Worm (Caenorhabditis elegans): Measurements from ENCODE around the gene D1005.4.
A peak's percentile ranks its signal among the peaks of the same experiment; 100 is the strongest.

D1005.4 gene

DNA sequence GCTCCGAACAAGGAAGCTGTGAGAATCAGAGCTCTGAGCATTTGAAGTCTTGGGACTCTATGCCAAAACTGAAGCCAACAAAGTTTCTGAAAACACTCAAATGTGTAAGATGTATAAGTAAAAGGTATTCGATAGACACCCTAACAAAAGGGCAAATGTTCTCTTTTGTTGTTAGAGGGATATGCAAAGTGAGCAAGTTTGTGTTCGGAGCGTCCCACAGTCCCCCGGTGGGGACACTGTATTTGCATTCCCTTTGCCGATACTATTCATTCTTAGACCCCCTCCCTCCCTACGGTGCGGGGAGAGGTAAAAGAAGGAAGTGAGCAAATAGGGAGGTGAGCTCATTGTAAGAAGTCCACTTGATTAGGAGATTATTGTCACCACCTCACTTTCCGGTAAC lies 12.0 kb upstream of the D1005.4 start, which contains the start of gene F09E10.6:
TSS of gene F09E10.6 (minus strand) at position 101 of the 400 bp plus-strand sequence.
- no peak for TF ChIP-seq blmp-1 (tag; optimal IDR thresholded peaks at IDR 0.05; ENCODE audit: insufficient read depth)
- TF ChIP-seq dmd-4 (tag; optimal IDR thresholded peaks at IDR 0.05): no peak
- TF ChIP-seq nhr-237 (tag; optimal IDR thresholded peaks at IDR 0.05): no peak
- TF ChIP-seq mdl-1 (tag; optimal IDR thresholded peaks at IDR 0.05): no peak
- TF ChIP-seq peb-1 (tag; optimal IDR thresholded peaks at IDR 0.05): no peak
- no peak for TF ChIP-seq nhr-129 (tag; optimal IDR thresholded peaks at IDR 0.05)
- no peak for TF ChIP-seq ztf-4 (tag; optimal IDR thresholded peaks at IDR 0.05)
- no peak for TF ChIP-seq sma-9 (GFP tag; optimal IDR thresholded peaks at IDR 0.05)
- no peak for TF ChIP-seq sma-9 (tag; optimal IDR thresholded peaks at IDR 0.05)
- no peak for TF ChIP-seq ama-1 (optimal IDR thresholded peaks at IDR 0.05)
- no peak for TF ChIP-seq sma-3 (GFP tag; optimal IDR thresholded peaks at IDR 0.05)
- TF ChIP-seq nhr-21 (tag; optimal IDR thresholded peaks at IDR 0.05): no peak

DNA sequence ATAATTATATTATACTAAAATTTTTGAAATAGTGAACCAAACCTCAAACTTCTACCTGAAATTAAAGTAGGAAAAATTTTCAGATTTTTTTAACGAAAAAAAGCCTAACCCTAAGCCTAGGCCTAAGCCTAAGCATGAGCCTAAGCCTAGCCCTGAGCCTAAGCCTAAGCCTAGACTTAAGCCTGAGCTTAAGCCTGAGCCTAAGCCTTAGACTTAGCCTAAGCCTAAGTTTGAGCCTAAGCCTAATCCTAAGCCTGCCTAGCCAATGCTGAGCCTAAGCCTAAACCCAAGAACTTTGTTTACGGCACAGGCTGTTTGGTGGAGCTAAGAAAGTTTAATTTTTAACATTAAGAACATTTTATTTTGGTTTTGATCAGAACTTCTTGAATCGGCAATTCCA lies 10.4 kb upstream of the D1005.4 start:
- TF ChIP-seq unc-62 (GFP tag; optimal IDR thresholded peaks at IDR 0.05) (no peak), R02D3.7 (tag; optimal IDR thresholded peaks at IDR 0.05) (no peak), ceh-82 (tag; optimal IDR thresholded peaks at IDR 0.05) (no peak), sma-9 (GFP tag; optimal IDR thresholded peaks at IDR 0.05) (no peak), sma-9 (tag; optimal IDR thresholded peaks at IDR 0.05) (no peak)

ce11 chrX:1494256-1494655 lies 8.6 kb upstream of the D1005.4 start, which contains the start of gene F09E10.5:
TSS of gene F09E10.5 (minus strand) at chrX:1494356.
- no peak for TF ChIP-seq ama-1 (optimal IDR thresholded peaks at IDR 0.05)
- TF ChIP-seq ZK546.5 (tag; optimal IDR thresholded peaks at IDR 0.05): no peak
- TF ChIP-seq C34F6.9 (tag; optimal IDR thresholded peaks at IDR 0.05): no peak
- no peak for TF ChIP-seq gmeb-1 (tag; optimal IDR thresholded peaks at IDR 0.05)
- TF ChIP-seq skn-1 (tag; optimal IDR thresholded peaks at IDR 0.05): no peak
- no peak for TF ChIP-seq nhr-12 (tag; optimal IDR thresholded peaks at IDR 0.05)
- no peak for TF ChIP-seq mbf-1 (tag; optimal IDR thresholded peaks at IDR 0.05)
- TF ChIP-seq mdl-1 (tag; optimal IDR thresholded peaks at IDR 0.05): no peak
- TF ChIP-seq lin-11 (tag; optimal IDR thresholded peaks at IDR 0.05): no peak
- no peak for TF ChIP-seq nhr-23 (tag; optimal IDR thresholded peaks at IDR 0.05)
- TF ChIP-seq zag-1 (tag; optimal IDR thresholded peaks at IDR 0.05): no peak
- TF ChIP-seq nhr-11 (tag; optimal IDR thresholded peaks at IDR 0.05): no peak
- no peak for TF ChIP-seq ztf-1 (GFP tag; conservative IDR thresholded peaks at IDR 0.05)
- no peak for TF ChIP-seq elt-1 (tag; optimal IDR thresholded peaks at IDR 0.05)
- TF ChIP-seq lsy-2 (tag; optimal IDR thresholded peaks at IDR 0.05): no peak
- no peak for TF ChIP-seq unc-39 (tag; optimal IDR thresholded peaks at IDR 0.05)

- peak; percentile 9 for TF ChIP-seq nhr-129 (tag; optimal IDR thresholded peaks at IDR 0.05)
- no peak for TF ChIP-seq egl-27 (tag; optimal IDR thresholded peaks at IDR 0.05)
- no peak for TF ChIP-seq nhr-10 (tag; optimal IDR thresholded peaks at IDR 0.05)
- TF ChIP-seq nhr-21 (tag; optimal IDR thresholded peaks at IDR 0.05): no peak
- TF ChIP-seq ztf-1 (GFP tag; conservative IDR thresholded peaks at IDR 0.05): no peak
- no peak for TF ChIP-seq mdl-1 (tag; optimal IDR thresholded peaks at IDR 0.05)
Observed at ce11 chrX:1492174-1492573, 6.6 kb upstream of the D1005.4 start.

ce11 chrX:1491036-1491435 lies 5.4 kb upstream of the D1005.4 start:
- TF ChIP-seq mab-5 (tag; optimal IDR thresholded peaks at IDR 0.05): no peak
- TF ChIP-seq nhr-10 (tag; optimal IDR thresholded peaks at IDR 0.05): no peak

DNA sequence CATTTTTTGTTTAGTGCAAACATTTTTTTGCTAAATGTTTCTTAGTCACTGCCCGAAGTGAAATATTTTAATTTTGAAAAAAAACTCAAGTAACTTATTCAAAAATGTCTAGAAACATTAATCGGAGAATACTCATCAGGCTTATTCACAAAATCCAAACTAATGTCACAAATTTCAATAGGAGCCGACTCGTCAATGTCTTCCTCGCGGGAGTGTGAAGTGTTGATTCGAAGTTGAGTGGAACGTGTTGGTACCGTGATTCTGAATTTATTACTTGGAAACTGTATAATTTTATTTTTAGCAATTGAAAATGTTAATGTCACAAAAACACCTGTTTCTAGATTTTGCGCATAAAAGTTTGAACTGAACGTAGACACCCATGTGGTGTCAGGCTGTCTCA lies 4.0 kb upstream of the D1005.4 start:
- TF ChIP-seq elt-1 (tag; optimal IDR thresholded peaks at IDR 0.05): no peak
- TF ChIP-seq alr-1 (tag; optimal IDR thresholded peaks at IDR 0.05): no peak
- TF ChIP-seq ceh-16 (tag; optimal IDR thresholded peaks at IDR 0.05): no peak
- TF ChIP-seq ZK546.5 (tag; optimal IDR thresholded peaks at IDR 0.05): no peak
- TF ChIP-seq sma-9 (GFP tag; optimal IDR thresholded peaks at IDR 0.05): peak; percentile 2
- no peak for TF ChIP-seq sma-9 (tag; optimal IDR thresholded peaks at IDR 0.05)
- no peak for TF ChIP-seq ztf-1 (GFP tag; conservative IDR thresholded peaks at IDR 0.05)
- no peak for TF ChIP-seq F13H6.1 (tag; optimal IDR thresholded peaks at IDR 0.05)
